Fruit fly (Drosophila melanogaster) whole organism, prepupa: ENCODE data around the gene Fbw5.

Experiments
- CG10631 ChIP-seq: fragments of 200-800 bp; sonication (Bioruptor generic); optimal IDR thresholded peaks from 2 replicates; lab custom pipeline; 2016; ENCODE audit warnings: missing biosample characterization, missing genetic modification characterization
- CG10669 ChIP-seq: fragments of 200-800 bp; sonication (Bioruptor generic); optimal IDR thresholded peaks from 3 replicates; lab custom pipeline; 2018; ENCODE audit warnings: missing biosample characterization, mild to moderate bottlenecking, missing genetic modification characterization, moderate library complexity
- CG11294 ChIP-seq: fragments of 200-800 bp; sonication (Bioruptor generic); IDR thresholded peaks from 2 replicates; pipeline ENCODE4 v1.3.6; 2022; ENCODE audit warnings: missing biosample characterization, missing genetic modification characterization
- CG11902 ChIP-seq: fragments of 200-800 bp; sonication (Bioruptor generic); optimal IDR thresholded peaks from 3 replicates; lab custom pipeline; 2016; ENCODE audit warnings: missing biosample characterization, missing genetic modification characterization
- CG16779 ChIP-seq: fragments of 200-800 bp; sonication (Bioruptor generic); optimal IDR thresholded peaks from 3 replicates; lab custom pipeline; 2017; ENCODE audit warnings: missing biosample characterization, mild to moderate bottlenecking, missing genetic modification characterization
- CG3032 ChIP-seq: fragments of 200-800 bp; optimal IDR thresholded peaks from 2 replicates; lab custom pipeline; 2019; ENCODE audit warnings: missing biosample characterization, mild to moderate bottlenecking, missing genetic modification characterization, moderate library complexity
- CG31627 ChIP-seq: fragments of 200-800 bp; sonication (Bioruptor generic); optimal IDR thresholded peaks from 3 replicates; lab custom pipeline; 2016; ENCODE audit warnings: missing biosample characterization, missing genetic modification characterization
- CG32006 ChIP-seq: fragments of 200-800 bp; sonication (Bioruptor generic); optimal IDR thresholded peaks from 3 replicates; lab custom pipeline; 2017; ENCODE audit warnings: missing biosample characterization, mild to moderate bottlenecking, missing genetic modification characterization
- CG34406 ChIP-seq: fragments of 200-800 bp; sonication (Bioruptor generic); optimal IDR thresholded peaks from 3 replicates; lab custom pipeline; 2016; ENCODE audit warnings: missing biosample characterization, missing genetic modification characterization
- CG3919 ChIP-seq: fragments of 200-800 bp; sonication (Bioruptor generic); optimal IDR thresholded peaks from 3 replicates; lab custom pipeline; 2016; ENCODE audit warnings: missing biosample characterization, missing genetic modification characterization
- CG6276 ChIP-seq: fragments of 200-800 bp; sonication (Bioruptor generic); optimal IDR thresholded peaks from 2 replicates; lab custom pipeline; 2017; ENCODE audit warnings: missing biosample characterization, mild to moderate bottlenecking, missing genetic modification characterization
- CG6792 ChIP-seq: fragments of 200-800 bp; sonication (Bioruptor generic); optimal IDR thresholded peaks from 3 replicates; lab custom pipeline; 2016; ENCODE audit warnings: missing biosample characterization, missing genetic modification characterization
- CG6854 ChIP-seq: fragments of 200-800 bp; sonication (Bioruptor generic); optimal IDR thresholded peaks from 2 replicates; lab custom pipeline; 2017; ENCODE audit warnings: missing biosample characterization, mild to moderate bottlenecking, missing genetic modification characterization
- CG8119 ChIP-seq: fragments of 200-800 bp; sonication (Bioruptor generic); IDR thresholded peaks from 3 replicates; pipeline ENCODE4 v1.3.6; 2022; ENCODE audit warnings: missing biosample characterization, missing genetic modification characterization
- CG8319 ChIP-seq: fragments of 200-800 bp; sonication (Bioruptor generic); optimal IDR thresholded peaks from 3 replicates; lab custom pipeline; 2016; ENCODE audit warnings: missing biosample characterization, missing genetic modification characterization
- Eip75B ChIP-seq: fragments of 200-800 bp; sonication (Bioruptor generic); optimal IDR thresholded peaks from 3 replicates; lab custom pipeline; 2016; ENCODE audit warnings: missing biosample characterization, missing genetic modification characterization
- Eip78C ChIP-seq: fragments of 200-800 bp; sonication (Bioruptor generic); peaks from one replicate; lab custom pipeline; 2016; ENCODE audit warnings: missing biosample characterization, missing genetic modification characterization
- Eip93F ChIP-seq: fragments of 200-800 bp; sonication (Bioruptor generic); optimal IDR thresholded peaks from 2 replicates; lab custom pipeline; 2016; ENCODE audit warnings: missing biosample characterization, mild to moderate bottlenecking, missing genetic modification characterization
- Ets21C ChIP-seq: fragments of 200-800 bp; sonication (Bioruptor generic); optimal IDR thresholded peaks from 3 replicates; lab custom pipeline; 2016; ENCODE audit warnings: missing biosample characterization, missing genetic modification characterization
- Ets96B ChIP-seq: fragments of 200-800 bp; optimal IDR thresholded peaks from 2 replicates; lab custom pipeline; 2019; ENCODE audit warnings: missing biosample characterization, mild to moderate bottlenecking, missing genetic modification characterization, moderate library complexity
- Gug ChIP-seq: fragments of 200-800 bp; sonication (Bioruptor generic); IDR thresholded peaks from 2 replicates; pipeline ENCODE4 v1.3.6; 2022; ENCODE audit warnings: missing biosample characterization, missing genetic modification characterization
- Hr38 ChIP-seq: sonication (Bioruptor generic); optimal IDR thresholded peaks from 2 replicates; lab custom pipeline; 2016; ENCODE audit warnings: missing biosample characterization, missing genetic modification characterization
- Hr39 ChIP-seq: fragments of 200-800 bp; sonication (Bioruptor generic); optimal IDR thresholded peaks from 2 replicates; lab custom pipeline; 2016; ENCODE audit warnings: missing biosample characterization, missing genetic modification characterization
- Hr4 ChIP-seq: fragments of 200-800 bp; sonication (Bioruptor generic); optimal IDR thresholded peaks from 3 replicates; lab custom pipeline; 2016; ENCODE audit warnings: missing biosample characterization, missing genetic modification characterization
- Lpt ChIP-seq: fragments of 200-800 bp; sonication (Bioruptor generic); optimal IDR thresholded peaks from 3 replicates; lab custom pipeline; 2016; ENCODE audit warnings: missing biosample characterization, missing genetic modification characterization
- Sox15 ChIP-seq: fragments of 200-800 bp; sonication (Bioruptor generic); optimal IDR thresholded peaks from 3 replicates; lab custom pipeline; 2016; ENCODE audit warnings: missing biosample characterization, missing genetic modification characterization
- acj6 ChIP-seq: fragments of 200-800 bp; sonication (Bioruptor generic); optimal IDR thresholded peaks from 3 replicates; lab custom pipeline; 2016; ENCODE audit warnings: missing biosample characterization, missing genetic modification characterization
- cyc ChIP-seq: fragments of 200-800 bp; sonication (Bioruptor generic); optimal IDR thresholded peaks from 3 replicates; lab custom pipeline; 2016; ENCODE audit warnings: missing biosample characterization, missing genetic modification characterization
- eg ChIP-seq: fragments of 200-800 bp; sonication (Bioruptor generic); IDR thresholded peaks from 3 replicates; pipeline ENCODE4 v1.3.6; 2022; ENCODE audit warnings: missing biosample characterization, missing genetic modification characterization
- fd59A ChIP-seq: fragments of 200-800 bp; sonication (Bioruptor generic); optimal IDR thresholded peaks from 2 replicates; lab custom pipeline; 2017; ENCODE audit warnings: missing biosample characterization, mild to moderate bottlenecking, missing genetic modification characterization, missing genetic modification reagents
- fd85E ChIP-seq: fragments of 200-800 bp; sonication (Bioruptor generic); optimal IDR thresholded peaks from 3 replicates; lab custom pipeline; 2016; ENCODE audit warnings: missing biosample characterization, missing genetic modification characterization
- fkh ChIP-seq: fragments of 200-800 bp; sonication (Bioruptor generic); optimal IDR thresholded peaks from 3 replicates; lab custom pipeline; 2017; ENCODE audit warnings: missing biosample characterization, mild to moderate bottlenecking, missing genetic modification characterization, moderate library complexity
- lz ChIP-seq: fragments of 200-800 bp; sonication (Bioruptor generic); optimal IDR thresholded peaks from 3 replicates; lab custom pipeline; 2016; ENCODE audit warnings: missing biosample characterization, missing genetic modification characterization
- net ChIP-seq: fragments of 200-800 bp; sonication (Bioruptor generic); optimal IDR thresholded peaks from 3 replicates; lab custom pipeline; 2016; ENCODE audit warnings: missing biosample characterization, missing genetic modification characterization
- spab ChIP-seq: fragments of 200-800 bp; sonication (Bioruptor generic); optimal IDR thresholded peaks from 2 replicates; lab custom pipeline; 2017; ENCODE audit warnings: missing biosample characterization, mild to moderate bottlenecking, missing genetic modification characterization, missing genetic modification reagents
- svp ChIP-seq: fragments of 200-800 bp; sonication (Bioruptor generic); peaks from one replicate; lab custom pipeline; 2016; ENCODE audit warnings: missing biosample characterization, missing genetic modification characterization
- vri ChIP-seq: fragments of 200-800 bp; sonication (Bioruptor generic); optimal IDR thresholded peaks from 3 replicates; lab custom pipeline; 2016; ENCODE audit warnings: missing biosample characterization, mild to moderate bottlenecking, missing genetic modification characterization

Fbw5 gene

dm6 chr2L:6076829-6077364, 11.1 kb upstream of the Fbw5 start:
- TF ChIP-seq CG8319 (GFP tag; lab: Kevin White, UChicago) (no peak), CG11902 (GFP tag; lab: Kevin White, UChicago) (no peak), svp (GFP tag; lab: Kevin White, UChicago) (peak; percentile 42), Ets21C (GFP tag; lab: Kevin White, UChicago) (no peak)

dm6 chr2L:6076143-6076542, 10.4 kb upstream of the Fbw5 start:
- TF ChIP-seq Eip78C (GFP tag; lab: Kevin White, UChicago) (peak; percentile 11), CG6276 (peak; percentile 50), Eip93F (GFP tag; lab: Kevin White, UChicago) (no peak), vri (GFP tag; lab: Kevin White, UChicago) (peak; percentile 62), CG31627 (no peak), fkh (GFP tag; lab: Kevin White, UChicago) (peak; percentile 39), svp (GFP tag; lab: Kevin White, UChicago) (no peak)

- TF ChIP-seq Ets21C (GFP tag; lab: Kevin White, UChicago) (no peak), CG8119 (no peak), cyc (GFP tag; lab: Kevin White, UChicago) (no peak), acj6 (GFP tag; lab: Kevin White, UChicago) (no peak), svp (GFP tag; lab: Kevin White, UChicago) (no peak)
- TF ChIP-seq, all 60 proteins: peak for 0
Measured at dm6 chr2L:6075345-6075744, 9.6 kb upstream of the Fbw5 start.

dm6 chr2L:6074314-6074713, 8.6 kb upstream of the Fbw5 start:
- TF ChIP-seq eg (no peak), fkh (GFP tag; lab: Kevin White, UChicago) (no peak), acj6 (GFP tag; lab: Kevin White, UChicago) (no peak)

dm6 chr2L:6073894-6074293, 8.1 kb upstream of the Fbw5 start:
- TF ChIP-seq net (GFP tag; lab: Kevin White, UChicago) (no peak), Lpt (no peak), CG3919 (GFP tag; lab: Kevin White, UChicago) (no peak), Gug (GFP tag; lab: Robert Waterston, UW) (no peak), cyc (GFP tag; lab: Kevin White, UChicago) (no peak), acj6 (GFP tag; lab: Kevin White, UChicago) (no peak), CG34406 (GFP tag; lab: Kevin White, UChicago) (no peak), CG31627 (no peak)
- TF ChIP-seq, all 60 proteins: peak for 0

- no peak for TF ChIP-seq Gug (GFP tag; lab: Robert Waterston, UW)
- TF ChIP-seq eg, result no peak
- TF ChIP-seq CG6854 (GFP tag; lab: Kevin White, UChicago), result no peak
- no peak for TF ChIP-seq net (GFP tag; lab: Kevin White, UChicago)
Measured at dm6 chr2L:6072124-6072523, 6.4 kb upstream of the Fbw5 start.

- TF ChIP-seq Hr39 (GFP tag; lab: Kevin White, UChicago) (no peak), CG6792 (no peak), Eip78C (GFP tag; lab: Kevin White, UChicago) (peak; percentile 66), Ets21C (GFP tag; lab: Kevin White, UChicago) (no peak), spab (no peak), CG3032 (peak; percentile 34), fd85E (GFP tag; lab: Kevin White, UChicago) (no peak), Eip75B (GFP tag; lab: Kevin White, UChicago) (no peak), Hr4 (GFP tag; lab: Kevin White, UChicago) (no peak), acj6 (GFP tag; lab: Kevin White, UChicago) (no peak), Hr38 (GFP tag; lab: Kevin White, UChicago) (no peak), fd59A (GFP tag; lab: Kevin White, UChicago) (no peak), Sox15 (GFP tag; lab: Kevin White, UChicago) (no peak), CG11294 (0 out of 2 replicates have a peak, but pooled peaks have one; percentile 34), svp (GFP tag; lab: Kevin White, UChicago) (peak; percentile 80), CG16779 (no peak), CG10669 (GFP tag; lab: Kevin White, UChicago) (no peak), CG31627 (peak; percentile 50), CG32006 (GFP tag; lab: Kevin White, UChicago) (peak; percentile 54), CG10631 (GFP tag; lab: Kevin White, UChicago) (peak; percentile 26), CG11902 (GFP tag; lab: Kevin White, UChicago) (no peak), CG6854 (GFP tag; lab: Kevin White, UChicago) (peak; percentile 21), fkh (GFP tag; lab: Kevin White, UChicago) (peak; percentile 48), CG8319 (GFP tag; lab: Kevin White, UChicago) (no peak), CG3919 (GFP tag; lab: Kevin White, UChicago) (no peak), Ets96B (tag; lab: Kevin White, UChicago) (peak; percentile 29), lz (peak; percentile 48)
Measured at dm6 chr2L:6070656-6071231, 5.0 kb upstream of the Fbw5 start, which contains the start of the genes CG9154 and Kr-h2. Gene CG9154 (minus strand): TSS chr2L:6070686. Gene Kr-h2 (plus strand): TSS chr2L:6070990.
